Worm (Caenorhabditis elegans): Measurements from ENCODE around the gene Y82E9BL.12.
A peak's percentile ranks its signal among the peaks of the same experiment; 100 is the strongest.

Y82E9BL.12 gene

DNA sequence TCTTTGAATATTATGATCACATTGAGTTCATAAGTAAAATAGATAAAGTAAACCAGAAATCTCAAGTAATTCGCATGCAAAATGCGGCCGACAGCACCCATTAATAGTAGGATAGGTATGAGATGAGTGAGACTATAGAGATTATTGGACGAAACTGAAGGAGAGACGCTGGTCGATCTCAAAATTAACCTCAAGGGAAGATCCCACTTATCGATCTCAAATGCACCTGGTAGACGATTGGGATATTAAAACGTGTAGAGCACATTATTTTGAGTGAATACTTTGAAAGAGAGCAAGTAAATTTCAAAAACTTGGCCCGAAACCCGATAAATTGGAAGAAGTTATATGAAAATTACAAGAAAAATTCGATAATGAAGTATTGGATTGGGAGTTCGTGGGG, 36.7 kb downstream of the Y82E9BL.12 start, which contains the start of gene Y82E9BL.6:
Gene Y82E9BL.6, minus strand, starts transcription at position 101 of the 400 bp plus-strand sequence.
- TF ChIP-seq lin-13 (GFP tag; optimal IDR thresholded peaks at IDR 0.05): no peak
- no peak for TF ChIP-seq elt-1 (tag; optimal IDR thresholded peaks at IDR 0.05)
- TF ChIP-seq nhr-129 (tag; optimal IDR thresholded peaks at IDR 0.05): no peak
- no peak for TF ChIP-seq nhr-11 (tag; optimal IDR thresholded peaks at IDR 0.05)
- TF ChIP-seq mdl-1 (tag; optimal IDR thresholded peaks at IDR 0.05): no peak

DNA sequence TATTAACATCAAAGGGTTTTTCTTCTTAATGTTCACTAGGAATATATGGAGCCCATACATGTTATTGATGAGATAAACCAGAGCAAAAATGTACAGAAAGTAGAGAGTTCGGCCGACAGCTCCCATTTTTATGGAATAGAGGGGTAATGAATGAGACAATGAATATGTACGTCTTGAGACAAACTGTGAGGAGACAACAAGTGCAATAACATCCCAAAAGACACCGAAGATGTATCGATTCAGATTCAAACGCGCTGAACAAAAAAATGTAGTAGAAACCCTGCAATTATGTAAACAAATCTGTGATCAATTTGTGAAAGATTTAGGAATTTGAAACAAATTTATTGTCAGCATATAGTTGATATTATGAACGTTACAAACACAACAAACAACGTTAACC, 38.0 kb downstream of the Y82E9BL.12 start:
- TF ChIP-seq mab-5 (tag; optimal IDR thresholded peaks at IDR 0.05): no peak
- no peak for TF ChIP-seq nhr-237 (tag; optimal IDR thresholded peaks at IDR 0.05)
- no peak for TF ChIP-seq alr-1 (tag; optimal IDR thresholded peaks at IDR 0.05)
- no peak for TF ChIP-seq snpc-4 (tag; optimal IDR thresholded peaks at IDR 0.05)
- TF ChIP-seq gmeb-1 (tag; optimal IDR thresholded peaks at IDR 0.05): no peak
- TF ChIP-seq fos-1 (tag; optimal IDR thresholded peaks at IDR 0.05): no peak
- TF ChIP-seq lin-11 (tag; optimal IDR thresholded peaks at IDR 0.05): no peak
- no peak for TF ChIP-seq unc-39 (tag; optimal IDR thresholded peaks at IDR 0.05)
- no peak for TF ChIP-seq ZK546.5 (tag; optimal IDR thresholded peaks at IDR 0.05)
- no peak for TF ChIP-seq sma-9 (GFP tag; optimal IDR thresholded peaks at IDR 0.05)
- TF ChIP-seq sma-9 (tag; optimal IDR thresholded peaks at IDR 0.05): no peak

DNA sequence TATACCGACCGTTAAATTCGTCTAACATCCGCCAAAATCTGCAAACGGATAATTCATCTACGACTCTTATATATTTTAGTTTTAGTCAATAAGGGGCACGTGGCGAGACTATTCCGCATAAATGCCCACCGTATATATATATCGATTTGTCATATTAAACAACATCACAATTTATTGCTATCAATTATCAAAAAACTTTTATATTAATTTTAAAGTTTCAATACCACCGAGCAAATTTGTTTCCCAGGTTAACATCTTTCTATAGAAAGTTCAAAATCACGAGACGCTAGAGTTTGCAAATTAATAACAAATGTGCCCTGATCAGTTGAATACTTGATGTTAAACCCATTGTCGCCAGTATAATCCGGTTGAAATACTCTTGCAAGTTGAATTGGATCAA, 38.6 kb downstream of the Y82E9BL.12 start, which contains the start of gene Y82E9BL.5:
Gene Y82E9BL.5, minus strand, starts transcription at position 101 of the 400 bp plus-strand sequence.
- TF ChIP-seq mbf-1 (tag; optimal IDR thresholded peaks at IDR 0.05) (no peak), lin-39 (tag; optimal IDR thresholded peaks at IDR 0.05) (no peak), mdl-1 (tag; optimal IDR thresholded peaks at IDR 0.05) (no peak), nhr-77 (tag; optimal IDR thresholded peaks at IDR 0.05) (no peak), egl-27 (tag; optimal IDR thresholded peaks at IDR 0.05) (no peak), Y55F3AM.14 (GFP tag; optimal IDR thresholded peaks at IDR 0.05) (no peak), nhr-237 (tag; optimal IDR thresholded peaks at IDR 0.05) (no peak), fos-1 (tag; optimal IDR thresholded peaks at IDR 0.05) (no peak), gmeb-1 (tag; optimal IDR thresholded peaks at IDR 0.05) (no peak), nhr-25 (tag; optimal IDR thresholded peaks at IDR 0.05) (no peak), ama-1 (optimal IDR thresholded peaks at IDR 0.05) (no peak)

DNA sequence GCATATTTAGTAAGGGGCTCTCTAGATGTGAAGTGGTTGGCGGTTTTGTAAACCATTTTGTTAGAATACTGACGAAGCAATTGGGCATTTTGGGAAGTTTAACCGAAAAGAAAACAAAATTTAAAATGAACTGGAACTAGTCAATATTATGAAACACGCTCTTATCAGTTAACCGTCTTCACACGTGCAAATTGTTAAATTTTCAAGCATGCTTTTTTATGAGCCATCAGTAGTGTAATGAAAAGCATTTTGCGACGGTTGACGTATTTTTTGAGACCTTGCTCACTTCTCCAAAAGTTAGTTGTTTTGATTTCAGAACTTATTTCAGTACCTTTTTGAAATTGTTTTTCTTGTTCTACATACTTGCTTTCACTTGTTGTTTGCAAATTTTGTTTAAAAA, 40.3 kb downstream of the Y82E9BL.12 start, which contains the start of gene fbxa-25:
Gene fbxa-25, minus strand, starts transcription at position 138 of the 400 bp plus-strand sequence.
- TF ChIP-seq fos-1 (tag; optimal IDR thresholded peaks at IDR 0.05): peak; percentile 52
- no peak for TF ChIP-seq sem-4 (tag; optimal IDR thresholded peaks at IDR 0.05)

DNA sequence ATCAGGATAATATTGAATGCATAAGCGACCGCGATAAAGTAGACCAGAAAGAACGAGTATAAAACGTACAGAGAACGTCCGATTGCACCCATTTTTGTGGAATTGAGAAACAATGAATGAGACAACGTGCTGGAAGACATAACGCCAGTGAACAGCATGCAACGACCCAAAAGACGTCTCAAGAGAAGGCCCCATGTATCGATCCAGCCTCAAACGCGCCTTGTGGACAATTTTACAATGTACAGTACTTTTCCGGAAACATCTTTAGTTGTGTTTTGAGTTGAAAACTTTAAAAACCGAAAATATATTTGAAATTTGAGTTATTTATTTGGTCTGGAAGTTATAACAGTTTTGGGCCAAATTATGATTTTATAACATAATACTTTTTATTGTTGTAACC, 41.8 kb downstream of the Y82E9BL.12 start, which contains the start of gene Y82E9BL.3:
Gene Y82E9BL.3, minus strand, starts transcription at position 101 of the 400 bp plus-strand sequence.
- TF ChIP-seq nhr-21 (tag; optimal IDR thresholded peaks at IDR 0.05) (no peak), zag-1 (tag; optimal IDR thresholded peaks at IDR 0.05) (no peak), Y55F3AM.14 (GFP tag; optimal IDR thresholded peaks at IDR 0.05) (no peak), lsy-2 (tag; optimal IDR thresholded peaks at IDR 0.05) (no peak), lin-13 (GFP tag; optimal IDR thresholded peaks at IDR 0.05) (no peak), mbf-1 (tag; optimal IDR thresholded peaks at IDR 0.05) (no peak), ZK546.5 (tag; optimal IDR thresholded peaks at IDR 0.05) (no peak), ztf-1 (GFP tag; conservative IDR thresholded peaks at IDR 0.05) (no peak), ztf-4 (tag; optimal IDR thresholded peaks at IDR 0.05) (no peak), nhr-77 (tag; optimal IDR thresholded peaks at IDR 0.05) (no peak), lin-39 (tag; optimal IDR thresholded peaks at IDR 0.05) (no peak), nhr-23 (tag; optimal IDR thresholded peaks at IDR 0.05) (no peak), mdl-1 (tag; optimal IDR thresholded peaks at IDR 0.05) (no peak), alr-1 (tag; optimal IDR thresholded peaks at IDR 0.05) (no peak)

DNA sequence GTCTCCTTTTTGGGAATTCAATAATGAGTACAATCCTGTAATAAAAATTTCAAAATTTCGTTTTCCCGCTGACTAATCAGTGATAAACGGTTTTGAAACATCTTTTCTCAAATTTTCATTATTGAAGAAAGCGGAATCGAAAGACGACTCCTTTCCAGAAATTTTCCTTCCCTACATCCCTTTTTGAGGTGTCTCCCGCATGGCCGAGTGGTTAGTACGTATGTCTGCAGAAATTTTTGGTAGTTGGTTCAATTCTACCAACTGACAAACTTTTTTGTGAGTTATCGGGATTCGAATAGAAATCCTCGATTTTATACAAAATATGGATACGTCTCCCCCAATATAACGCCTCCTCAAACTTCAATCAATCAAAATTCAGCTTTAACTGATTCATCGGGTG, 45.5 kb downstream of the Y82E9BL.12 start:
- TF ChIP-seq snpc-4 (tag; optimal IDR thresholded peaks at IDR 0.05) (no peak), nhr-6 (tag; optimal IDR thresholded peaks at IDR 0.05) (no peak), ztf-4 (tag; optimal IDR thresholded peaks at IDR 0.05) (no peak), mab-5 (tag; optimal IDR thresholded peaks at IDR 0.05) (no peak), ceh-82 (tag; optimal IDR thresholded peaks at IDR 0.05) (no peak), unc-55 (GFP tag; optimal IDR thresholded peaks at IDR 0.05) (no peak), zag-1 (tag; optimal IDR thresholded peaks at IDR 0.05) (no peak)
